Worm (Caenorhabditis elegans) whole organism, L1 larva: Measurements from ENCODE around the gene let-268.
A peak's percentile ranks its signal among the peaks of the same experiment; 100 is the strongest.

Source experiments
- C34B4.2 ChIP-seq: sonication (generic microtip); optimal IDR thresholded peaks from 2 replicates; lab custom pipeline; 2017; ENCODE audit warnings: mild to moderate bottlenecking, missing genetic modification characterization, missing compliant biosample characterization
- Y116A8C.19 ChIP-seq: sonication (generic microtip); optimal IDR thresholded peaks from 2 replicates; lab custom pipeline; 2016; ENCODE audit warnings: missing compliant biosample characterization, missing genetic modification characterization, borderline replicate concordance
- blmp-1 ChIP-seq: fragments of 150-350 bp; optimal IDR thresholded peaks from 2 replicates; lab custom pipeline; 2014; ENCODE audit warnings: missing biosample characterization, missing genetic modification characterization
- ceh-82 ChIP-seq, 3 experiments: fragments of 150-350 bp in 1 of 3; sonication (generic microtip) in 2 of 3; optimal IDR thresholded peaks; 2 replicates each; lab custom pipeline; 2014 to 2017; ENCODE audit warnings: missing biosample characterization in 3 of 3, missing genetic modification characterization in 3 of 3
- ceh-88 ChIP-seq: fragments of 200-800 bp; sonication (Bioruptor generic); IDR thresholded peaks from 2 replicates; pipeline ENCODE4 v1.3.6; 2022; ENCODE audit warnings: missing genetic modification characterization, missing compliant biosample characterization
- ces-1 ChIP-seq: fragments of 150-350 bp; optimal IDR thresholded peaks from 2 replicates; lab custom pipeline; 2014; ENCODE audit warnings: missing biosample characterization, missing genetic modification reagents, missing genetic modification characterization
- dpl-1 ChIP-seq, 3 experiments: fragments of 150-350 bp in 2 of 3; sonication (generic microtip) in 1 of 3; optimal IDR thresholded peaks; 2 replicates each; lab custom pipeline; 2014 to 2017; ENCODE audit warnings: missing biosample characterization in 3 of 3, missing genetic modification characterization in 3 of 3, missing genetic modification reagents in 3 of 3
- efl-1 ChIP-seq, 4 experiments: fragments of 150-350 bp; optimal IDR thresholded peaks in 3 of 4; peaks in 1 of 4; 1 replicate in 1 of 4; 2 replicates in 3 of 4; lab custom pipeline; 2014; ENCODE audit warnings: missing biosample characterization in 2 of 4, missing genetic modification characterization in 2 of 4, missing genetic modification reagents in 2 of 4
- elt-2 ChIP-seq: sonication (generic microtip); optimal IDR thresholded peaks from 2 replicates; lab custom pipeline; 2016; ENCODE audit warnings: missing genetic modification characterization, mild to moderate bottlenecking, inconsistent platforms, missing compliant biosample characterization, missing genetic modification reagents
- elt-3 ChIP-seq, 6 experiments: fragments of 150-350 bp in 1 of 6; sonication (generic microtip); optimal IDR thresholded peaks; 2 replicates each; lab custom pipeline; 2017 to 2018; ENCODE audit warnings: missing biosample characterization in 6 of 6, missing genetic modification characterization in 6 of 6, inconsistent platforms in 1 of 6
- fkh-10 ChIP-seq: sonication (generic microtip); optimal IDR thresholded peaks from 2 replicates; lab custom pipeline; 2017; ENCODE audit warnings: missing biosample characterization, missing genetic modification reagents, missing genetic modification characterization
- fkh-4 ChIP-seq: sonication (generic microtip); optimal IDR thresholded peaks from 2 replicates; lab custom pipeline; 2016; ENCODE audit warnings: missing compliant biosample characterization, missing genetic modification characterization, borderline replicate concordance
- fkh-8 ChIP-seq: sonication (generic microtip); optimal IDR thresholded peaks from 2 replicates; lab custom pipeline; 2016; ENCODE audit warnings: mild to moderate bottlenecking, missing genetic modification characterization, missing compliant biosample characterization
- fos-1 ChIP-seq: fragments of 150-350 bp; optimal IDR thresholded peaks from 2 replicates; lab custom pipeline; 2014; ENCODE audit warnings: missing biosample characterization, missing genetic modification characterization
- hlh-4 ChIP-seq: sonication (generic microtip); optimal IDR thresholded peaks from 2 replicates; lab custom pipeline; 2016; ENCODE audit warnings: mild to moderate bottlenecking, missing genetic modification characterization, missing compliant biosample characterization
- hpl-2 ChIP-seq: fragments of 150-350 bp; optimal IDR thresholded peaks from 2 replicates; lab custom pipeline; 2014; ENCODE audit warnings: missing biosample characterization, missing genetic modification reagents, missing genetic modification characterization
- isw-1 ChIP-seq: fragments of 200-800 bp; sonication (Bioruptor generic); IDR thresholded peaks from 2 replicates; pipeline ENCODE4 v1.3.6; 2022; ENCODE audit warnings: missing genetic modification characterization, missing compliant biosample characterization
- jun-1 ChIP-seq: fragments of 150-350 bp; optimal IDR thresholded peaks from 2 replicates; lab custom pipeline; 2014; ENCODE audit warnings: missing biosample characterization, missing genetic modification reagents, missing genetic modification characterization
- lin-13 ChIP-seq: fragments of 150-350 bp; optimal IDR thresholded peaks from 2 replicates; lab custom pipeline; 2014; ENCODE audit warnings: missing biosample characterization, missing genetic modification reagents, missing genetic modification characterization
- lin-14 ChIP-seq: fragments of 200-800 bp; sonication (Bioruptor generic); optimal IDR thresholded peaks from 2 replicates; lab custom pipeline; 2018; ENCODE audit warnings: mild to moderate bottlenecking, missing genetic modification characterization, moderate library complexity, missing compliant biosample characterization
- lin-15B ChIP-seq: fragments of 150-350 bp; sonication (generic microtip); optimal IDR thresholded peaks from 3 replicates; lab custom pipeline; 2014; ENCODE audit warnings: missing biosample characterization, missing genetic modification characterization
- lin-39 ChIP-seq: fragments of 150-350 bp; optimal IDR thresholded peaks from 2 replicates; lab custom pipeline; 2014; ENCODE audit warnings: missing biosample characterization, missing genetic modification reagents, missing genetic modification characterization
- lsy-2 ChIP-seq, 2 experiments: fragments of 150-350 bp; optimal IDR thresholded peaks; 2 replicates each; lab custom pipeline; 2014; ENCODE audit warnings: missing biosample characterization in 2 of 2, missing genetic modification characterization in 2 of 2
- mdl-1 ChIP-seq, 2 experiments: fragments of 150-350 bp; optimal IDR thresholded peaks; 2 replicates each; lab custom pipeline; 2014 to 2017; ENCODE audit warnings: missing biosample characterization in 2 of 2, missing genetic modification characterization in 2 of 2, inconsistent platforms in 1 of 2
- mep-1 ChIP-seq: fragments of 150-350 bp; optimal IDR thresholded peaks from 2 replicates; lab custom pipeline; 2014; ENCODE audit warnings: missing biosample characterization, missing genetic modification characterization
- nhr-11 ChIP-seq: fragments of 150-350 bp; optimal IDR thresholded peaks from 2 replicates; lab custom pipeline; 2014; ENCODE audit warnings: missing biosample characterization, missing genetic modification characterization
- nhr-12 ChIP-seq: sonication (generic microtip); optimal IDR thresholded peaks from 2 replicates; lab custom pipeline; 2017; ENCODE audit warnings: missing biosample characterization, missing genetic modification characterization
- nhr-19 ChIP-seq: fragments of 200-800 bp; sonication (Bioruptor generic); conservative IDR thresholded peaks from 2 replicates; pipeline ENCODE4 v1.3.6; 2022; ENCODE audit warnings: missing genetic modification characterization, missing compliant biosample characterization
- nhr-237 ChIP-seq: fragments of 150-350 bp; optimal IDR thresholded peaks from 2 replicates; lab custom pipeline; 2014; ENCODE audit warnings: missing biosample characterization, missing genetic modification characterization
- nhr-28 ChIP-seq: fragments of 150-350 bp; optimal IDR thresholded peaks from 2 replicates; lab custom pipeline; 2014; ENCODE audit warnings: missing biosample characterization, missing genetic modification characterization
- nhr-71 ChIP-seq: sonication (generic microtip); optimal IDR thresholded peaks from 2 replicates; lab custom pipeline; 2016; ENCODE audit warnings: mild to moderate bottlenecking, missing genetic modification characterization, moderate library complexity, missing compliant biosample characterization
- nhr-76 ChIP-seq: sonication (generic microtip); optimal IDR thresholded peaks from 2 replicates; lab custom pipeline; 2017; ENCODE audit warnings: missing biosample characterization, missing genetic modification characterization
- nhr-84 ChIP-seq: sonication (generic microtip); optimal IDR thresholded peaks from 2 replicates; lab custom pipeline; 2017; ENCODE audit warnings: missing biosample characterization, missing genetic modification characterization
- nhr-90 ChIP-seq: sonication (generic microtip); optimal IDR thresholded peaks from 2 replicates; lab custom pipeline; 2016; ENCODE audit warnings: mild to moderate bottlenecking, missing genetic modification characterization, missing compliant biosample characterization; ENCODE audit not compliant: poor library complexity
- pag-3 ChIP-seq: sonication (generic microtip); optimal IDR thresholded peaks from 2 replicates; lab custom pipeline; 2017; ENCODE audit warnings: missing genetic modification characterization, mild to moderate bottlenecking, missing compliant biosample characterization, antibody characterized with exemption, borderline replicate concordance; ENCODE audit not compliant: insufficient read depth
- pqm-1 ChIP-seq: sonication (generic microtip); optimal IDR thresholded peaks from 3 replicates; lab custom pipeline; 2017; ENCODE audit warnings: missing biosample characterization, missing genetic modification characterization
- rnt-1 ChIP-seq: sonication (generic microtip); optimal IDR thresholded peaks from 2 replicates; lab custom pipeline; 2016; ENCODE audit warnings: mild to moderate bottlenecking, missing genetic modification characterization, moderate library complexity, missing compliant biosample characterization
- snu-23 ChIP-seq: sonication (generic microtip); optimal IDR thresholded peaks from 2 replicates; lab custom pipeline; 2016; ENCODE audit warnings: missing genetic modification characterization, missing compliant biosample characterization
- swsn-7 ChIP-seq: sonication (generic microtip); optimal IDR thresholded peaks from 2 replicates; lab custom pipeline; 2016; ENCODE audit warnings: missing genetic modification characterization, missing compliant biosample characterization
- tbx-2 ChIP-seq: sonication (generic microtip); optimal IDR thresholded peaks from 2 replicates; lab custom pipeline; 2016; ENCODE audit warnings: missing genetic modification characterization, missing compliant biosample characterization
- unc-130 ChIP-seq: fragments of 150-350 bp; optimal IDR thresholded peaks from 2 replicates; lab custom pipeline; 2017; ENCODE audit warnings: missing biosample characterization, missing genetic modification characterization, inconsistent platforms
- unc-62 ChIP-seq: fragments of 150-350 bp; optimal IDR thresholded peaks from 2 replicates; lab custom pipeline; 2014; ENCODE audit warnings: missing biosample characterization, missing genetic modification reagents, missing genetic modification characterization
- unc-86 ChIP-seq: sonication (generic microtip); optimal IDR thresholded peaks from 2 replicates; lab custom pipeline; 2016; ENCODE audit warnings: missing genetic modification characterization, missing compliant biosample characterization
- unc-98 ChIP-seq: fragments of 200-800 bp; sonication (Bioruptor generic); IDR thresholded peaks from 2 replicates; pipeline ENCODE4 v1.3.6; 2022; ENCODE audit warnings: missing genetic modification characterization, missing compliant biosample characterization
- vab-15 ChIP-seq: sonication (generic microtip); optimal IDR thresholded peaks from 2 replicates; lab custom pipeline; 2017; ENCODE audit warnings: missing genotype, mild to moderate bottlenecking, missing genetic modification characterization, missing compliant biosample characterization
- ztf-4 ChIP-seq: fragments of 150-350 bp; optimal IDR thresholded peaks from 2 replicates; lab custom pipeline; 2014; ENCODE audit warnings: missing biosample characterization, missing genetic modification characterization

let-268 gene

ce11 chrII:10016013-10016412 lies 23.8 kb downstream of the let-268 start, which contains the start of gene lec-2 (continued):
- TF ChIP-seq pqm-1: no peak
- TF ChIP-seq ceh-88: no peak
- TF ChIP-seq swsn-7: peak; percentile 28
- peak; percentile 45 for TF ChIP-seq nhr-71
- TF ChIP-seq fos-1 (tag; lab: Kevin White, UChicago): no peak
- TF ChIP-seq unc-98 (GFP tag; lab: Robert Waterston, UW): no peak
- TF ChIP-seq blmp-1 (tag; lab: Kevin White, UChicago): no peak

ce11 chrII:10014384-10014783 lies 25.4 kb downstream of the let-268 start:
- TF ChIP-seq unc-130 (tag; lab: Kevin White, UChicago) (no peak), efl-1 (optimal IDR thresholded peaks at IDR 0.05; lab: Kevin White, UChicago) (no peak), efl-1 (GFP tag; optimal IDR thresholded peaks at IDR 0.05 in 1 of 2; lab: Kevin White, UChicago) (peak in 1 of 2 experiments; percentile 92)

ce11 chrII:10012490-10012889 lies 27.3 kb downstream of the let-268 start:
- no peak for TF ChIP-seq unc-62
- peak; percentile 18 for TF ChIP-seq nhr-71
- TF ChIP-seq lsy-2 (tag; optimal IDR thresholded peaks at IDR 0.05; lab: Kevin White, UChicago): peak in 1 of 2 experiments; percentile 36
- TF ChIP-seq hlh-4 (tag; lab: Kevin White, UChicago): no peak
- no peak for TF ChIP-seq nhr-19 (GFP tag; lab: Robert Waterston, UW)
- peak; percentile 13 for TF ChIP-seq blmp-1 (tag; lab: Kevin White, UChicago)
- peak; percentile 27 for TF ChIP-seq rnt-1 (tag; lab: Kevin White, UChicago)
- TF ChIP-seq lin-14: peak; percentile 55
- no peak for TF ChIP-seq efl-1 (optimal IDR thresholded peaks at IDR 0.05; lab: Kevin White, UChicago)
- TF ChIP-seq efl-1 (GFP tag; optimal IDR thresholded peaks at IDR 0.05 in 1 of 2; lab: Kevin White, UChicago): peak in 1 of 2 experiments; percentile 88
- TF ChIP-seq unc-130 (tag; lab: Kevin White, UChicago): peak; percentile 44
- TF ChIP-seq snu-23: no peak
- no peak for TF ChIP-seq ceh-82 (tag; optimal IDR thresholded peaks at IDR 0.05; lab: Kevin White, UChicago)

- TF ChIP-seq lin-15B (tag; lab: Kevin White, UChicago): no peak
- TF ChIP-seq pag-3 (tag; lab: Kevin White, UChicago): no peak
- no peak for TF ChIP-seq fkh-8 (tag; lab: Kevin White, UChicago)
- no peak for TF ChIP-seq nhr-28
- TF ChIP-seq tbx-2: no peak
- TF ChIP-seq nhr-12 (tag; lab: Kevin White, UChicago): no peak
- TF ChIP-seq lin-13 (GFP tag; lab: Kevin White, UChicago): no peak
- no peak for TF ChIP-seq mdl-1 (tag; optimal IDR thresholded peaks at IDR 0.05; lab: Kevin White, UChicago)
- TF ChIP-seq nhr-11: no peak
- no peak for TF ChIP-seq vab-15 (tag; lab: Kevin White, UChicago)
- TF ChIP-seq ces-1 (GFP tag; lab: Kevin White, UChicago): no peak
- peak in 1 of 6 experiments; percentile 44 for TF ChIP-seq elt-3 (tag; optimal IDR thresholded peaks at IDR 0.05; lab: Kevin White, UChicago)
- TF ChIP-seq lin-14: peak; percentile 39
- TF ChIP-seq lin-39 (tag; lab: Kevin White, UChicago): no peak
- no peak for TF ChIP-seq rnt-1 (tag; lab: Kevin White, UChicago)
- TF ChIP-seq blmp-1 (tag; lab: Kevin White, UChicago): peak; percentile 52
- TF ChIP-seq nhr-76 (tag; lab: Kevin White, UChicago): no peak
- TF ChIP-seq unc-86 (tag; lab: Kevin White, UChicago): no peak
- no peak for TF ChIP-seq jun-1 (tag; lab: Kevin White, UChicago)
- TF ChIP-seq dpl-1 (GFP tag; optimal IDR thresholded peaks at IDR 0.05; lab: Kevin White, UChicago): no peak
- no peak for TF ChIP-seq mep-1
- TF ChIP-seq fkh-4 (tag; lab: Kevin White, UChicago): no peak
- no peak for TF ChIP-seq elt-2 (tag; lab: Kevin White, UChicago)
- no peak for TF ChIP-seq ztf-4 (tag; lab: Kevin White, UChicago)
- TF ChIP-seq fkh-10 (GFP tag; lab: Kevin White, UChicago): no peak
- TF ChIP-seq nhr-237 (tag; lab: Kevin White, UChicago): no peak
- no peak for TF ChIP-seq hpl-2 (GFP tag; lab: Kevin White, UChicago)
- no peak for TF ChIP-seq isw-1 (GFP tag; lab: Robert Waterston, UW)
- no peak for TF ChIP-seq nhr-90 (tag; lab: Kevin White, UChicago)
- TF ChIP-seq Y116A8C.19 (tag; lab: Kevin White, UChicago): no peak
- TF ChIP-seq C34B4.2: no peak
- no peak for TF ChIP-seq nhr-84
- no peak for TF ChIP-seq hlh-4 (tag; lab: Kevin White, UChicago)
- TF ChIP-seq unc-62: no peak
- peak; percentile 4 for TF ChIP-seq snu-23
Observed at ce11 chrII:10011733-10012132, 28.0 kb downstream of the let-268 start.
